Worm (Caenorhabditis elegans) whole organism, midembryonic: Measurements from ENCODE around the gene emb-27.

Experiments used
- T22C8.4 ChIP-seq: fragments of 200-800 bp; sonication (Bioruptor generic); IDR thresholded peaks from 2 replicates; pipeline ENCODE4 v1.3.6; 2022; ENCODE audit warnings: missing genetic modification characterization, missing compliant biosample characterization
- cog-1 ChIP-seq: sonication (generic microtip); optimal IDR thresholded peaks from 2 replicates; lab custom pipeline; 2016; ENCODE audit warnings: missing genetic modification characterization, missing compliant biosample characterization
- flt-1 ChIP-seq: fragments of 200-800 bp; sonication (Bioruptor generic); IDR thresholded peaks from 2 replicates; pipeline ENCODE4 v1.3.6; 2022; ENCODE audit warnings: missing genetic modification characterization, missing compliant biosample characterization
- klf-2 ChIP-seq: fragments of 200-800 bp; sonication (Bioruptor generic); conservative IDR thresholded peaks from 2 replicates; pipeline ENCODE4 v1.3.6; 2022; ENCODE audit warnings: missing genetic modification reagents, missing genetic modification characterization, missing compliant biosample characterization
- med-1 ChIP-seq: sonication (generic microtip); optimal IDR thresholded peaks from 2 replicates; lab custom pipeline; 2017; ENCODE audit warnings: missing genetic modification characterization, mild to moderate bottlenecking, missing compliant biosample characterization, antibody characterized with exemption, missing genetic modification reagents; ENCODE audit not compliant: insufficient read depth
- ref-1 ChIP-seq: fragments of 200-800 bp; sonication (Bioruptor generic); conservative IDR thresholded peaks from 2 replicates; pipeline ENCODE4 v1.3.6; 2022; ENCODE audit warnings: missing genetic modification reagents, missing genetic modification characterization, missing compliant biosample characterization
- tab-1 ChIP-seq: fragments of 200-800 bp; sonication (Bioruptor generic); IDR thresholded peaks from 2 replicates; pipeline ENCODE4 v1.3.6; 2022; ENCODE audit warnings: missing genetic modification characterization, missing compliant biosample characterization
- ztf-23 ChIP-seq: fragments of 200-800 bp; sonication (Bioruptor generic); IDR thresholded peaks from 2 replicates; pipeline ENCODE4 v1.3.6; 2022; ENCODE audit warnings: missing genetic modification reagents, missing genetic modification characterization, missing compliant biosample characterization
- ztf-29 ChIP-seq: fragments of 200-800 bp; sonication (Bioruptor generic); IDR thresholded peaks from 2 replicates; pipeline ENCODE4 v1.3.6; 2022; ENCODE audit warnings: missing genetic modification reagents, missing genetic modification characterization, missing compliant biosample characterization

DNA sequence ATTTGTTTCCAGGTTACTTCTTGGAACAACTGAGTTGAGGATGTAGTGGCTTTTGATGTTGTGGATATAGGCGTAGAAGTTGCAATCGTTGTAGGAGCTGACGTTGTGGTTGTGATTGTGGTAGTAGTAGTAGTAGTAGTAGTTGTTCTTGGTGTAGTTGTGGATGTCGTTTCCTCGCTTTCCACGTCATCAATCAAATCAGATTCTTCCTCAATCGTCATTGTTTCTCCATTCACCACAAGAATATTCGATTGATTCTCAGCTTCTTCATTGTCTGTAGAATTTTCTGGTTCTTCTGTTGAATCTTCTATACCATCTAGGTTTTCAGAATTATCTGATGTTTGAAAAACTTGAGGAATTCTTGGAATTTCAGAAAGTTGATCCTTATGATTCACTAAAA, 16.6 kb upstream of the emb-27 start:
- no peak for TF ChIP-seq flt-1 (GFP tag; lab: Robert Waterston, UW)
- no peak for TF ChIP-seq tab-1 (GFP tag; lab: Robert Waterston, UW)
- TF ChIP-seq cog-1 (tag; lab: Kevin White, UChicago) = no peak
- TF ChIP-seq T22C8.4 (GFP tag; lab: Robert Waterston, UW) = no peak
- TF ChIP-seq ztf-29 (GFP tag; lab: Robert Waterston, UW) = no peak
- no peak for TF ChIP-seq ref-1 (GFP tag; lab: Robert Waterston, UW)
- no peak for TF ChIP-seq med-1 (GFP tag; lab: Kevin White, UChicago)
- no peak for TF ChIP-seq ztf-23 (GFP tag; lab: Robert Waterston, UW)
- no peak for TF ChIP-seq klf-2 (GFP tag; lab: Robert Waterston, UW)
